Fruit fly (Drosophila melanogaster) whole organism, embryonic: ENCODE measurements around the gene Tnpo.

Experiments used
- Ada2b ChIP-seq: fragments of 200-800 bp; sonication (Bioruptor generic); IDR thresholded peaks from 2 replicates; pipeline ENCODE4 v1.3.6; 2022; ENCODE audit warnings: missing biosample characterization, missing genetic modification characterization
- CG10267 ChIP-seq: fragments of 200-800 bp; sonication (Bioruptor generic); optimal IDR thresholded peaks from 2 replicates; lab custom pipeline; 2018; ENCODE audit warnings: missing biosample characterization, mild to moderate bottlenecking, missing genetic modification characterization, moderate library complexity
- CG10959 ChIP-seq: fragments of 200-800 bp; sonication (Bioruptor generic); IDR thresholded peaks from 2 replicates; pipeline ENCODE4 v1.3.6; 2022; ENCODE audit warnings: missing biosample characterization, missing genetic modification characterization
- CG11247 ChIP-seq: fragments of 200-800 bp; sonication (Bioruptor generic); IDR thresholded peaks from 2 replicates; pipeline ENCODE4 v1.3.6; 2022; ENCODE audit warnings: missing biosample characterization, missing genetic modification characterization
- CG12236 ChIP-seq: fragments of 200-800 bp; sonication (Bioruptor generic); optimal IDR thresholded peaks from 2 replicates; lab custom pipeline; 2016; ENCODE audit warnings: missing biosample characterization, missing genetic modification characterization
- CG12744 ChIP-seq: fragments of 200-800 bp; sonication (Bioruptor generic); optimal IDR thresholded peaks from 2 replicates; lab custom pipeline; 2016; ENCODE audit warnings: missing biosample characterization, missing genetic modification characterization
- CG13775 ChIP-seq: fragments of 200-800 bp; sonication (Bioruptor generic); optimal IDR thresholded peaks from 3 replicates; lab custom pipeline; 2017; ENCODE audit warnings: missing biosample characterization, mild to moderate bottlenecking, missing genetic modification characterization
- CG15479 ChIP-seq: fragments of 200-800 bp; sonication (Bioruptor generic); optimal IDR thresholded peaks from 3 replicates; lab custom pipeline; 2019; ENCODE audit warnings: missing biosample characterization, mild to moderate bottlenecking, missing genetic modification characterization, moderate library complexity
- CG15601 ChIP-seq: fragments of 200-800 bp; sonication (Bioruptor generic); optimal IDR thresholded peaks from 3 replicates; lab custom pipeline; 2019; ENCODE audit warnings: missing biosample characterization, mild to moderate bottlenecking, missing genetic modification characterization, moderate library complexity
- CG1647 ChIP-seq: fragments of 200-800 bp; sonication (Bioruptor generic); optimal IDR thresholded peaks from 3 replicates; lab custom pipeline; 2016; ENCODE audit warnings: missing biosample characterization, missing genetic modification characterization
- CG17568 ChIP-seq: fragments of 200-800 bp; sonication (Bioruptor generic); optimal IDR thresholded peaks from 2 replicates; lab custom pipeline; 2018; ENCODE audit warnings: missing biosample characterization, mild to moderate bottlenecking, missing genetic modification characterization, moderate library complexity
- CG17912 ChIP-seq: fragments of 200-800 bp; sonication (Bioruptor generic); optimal IDR thresholded peaks from 2 replicates; lab custom pipeline; 2018; ENCODE audit warnings: missing biosample characterization, mild to moderate bottlenecking, missing genetic modification characterization
- CG18011 ChIP-seq: fragments of 200-800 bp; sonication (Bioruptor generic); optimal IDR thresholded peaks from 2 replicates; lab custom pipeline; 2017; ENCODE audit warnings: missing biosample characterization, missing genetic modification characterization, mild to moderate bottlenecking, moderate library complexity, missing genotype
- CG33557 ChIP-seq: fragments of 200-800 bp; sonication (Bioruptor generic); optimal IDR thresholded peaks from 2 replicates; lab custom pipeline; 2019; ENCODE audit warnings: missing biosample characterization, mild to moderate bottlenecking, missing genetic modification characterization, moderate library complexity
- CG3838 ChIP-seq: fragments of 200-800 bp; sonication (Bioruptor generic); optimal IDR thresholded peaks from 3 replicates; lab custom pipeline; 2016; ENCODE audit warnings: missing biosample characterization, missing genetic modification characterization
- CG6765 ChIP-seq: fragments of 200-800 bp; sonication (Bioruptor generic); optimal IDR thresholded peaks from 3 replicates; lab custom pipeline; 2017; ENCODE audit warnings: missing biosample characterization, mild to moderate bottlenecking, missing genetic modification characterization
- CG6791 ChIP-seq: fragments of 200-800 bp; sonication (Bioruptor generic); IDR thresholded peaks from 3 replicates; pipeline ENCODE4 v1.3.6; 2022; ENCODE audit warnings: missing biosample characterization, missing genetic modification characterization; ENCODE audit not compliant: partially characterized antibody
- CG7786 ChIP-seq: fragments of 200-800 bp; sonication (Bioruptor generic); optimal IDR thresholded peaks from 2 replicates; lab custom pipeline; 2016; ENCODE audit warnings: missing biosample characterization, missing genetic modification characterization
- CG7987 ChIP-seq: fragments of 200-800 bp; sonication (Bioruptor generic); optimal IDR thresholded peaks from 2 replicates; lab custom pipeline; 2018; ENCODE audit warnings: missing biosample characterization, mild to moderate bottlenecking, missing genetic modification characterization, moderate library complexity
- CG8944 ChIP-seq: fragments of 200-800 bp; sonication (Bioruptor generic); optimal IDR thresholded peaks from 3 replicates; lab custom pipeline; 2016; ENCODE audit warnings: missing biosample characterization, missing genetic modification characterization
- CG9609 ChIP-seq: fragments of 200-800 bp; sonication (Bioruptor generic); optimal IDR thresholded peaks from 3 replicates; lab custom pipeline; 2016; ENCODE audit warnings: missing biosample characterization, missing genetic modification characterization
- D ChIP-seq, 2 experiments: fragments of 200-800 bp in 1 of 2; fragments of >200 bp in 1 of 2; sonication (Bioruptor generic) in 1 of 2; optimal IDR thresholded peaks; 2 replicates in 1 of 2; 3 replicates in 1 of 2; lab custom pipeline; 2017; ENCODE audit warnings: mild to moderate bottlenecking in 1 of 2, missing biosample characterization in 1 of 2, missing genetic modification characterization in 1 of 2, missing genetic modification reagents in 1 of 2
- Dad ChIP-seq: fragments of 200-800 bp; sonication (Bioruptor generic); optimal IDR thresholded peaks from 3 replicates; lab custom pipeline; 2016; ENCODE audit warnings: missing biosample characterization, missing genetic modification characterization
- Fer3 ChIP-seq: fragments of 200-800 bp; sonication (Bioruptor generic); optimal IDR thresholded peaks from 2 replicates; lab custom pipeline; 2018; ENCODE audit warnings: missing biosample characterization, mild to moderate bottlenecking, missing genetic modification characterization, moderate library complexity
- Hmx ChIP-seq: fragments of 200-800 bp; sonication (Bioruptor generic); optimal IDR thresholded peaks from 2 replicates; lab custom pipeline; 2016; ENCODE audit warnings: missing biosample characterization, missing genetic modification characterization
- Kr ChIP-seq: fragments of 200-800 bp; sonication (Bioruptor generic); optimal IDR thresholded peaks from 2 replicates; lab custom pipeline; 2017; ENCODE audit warnings: missing biosample characterization, mild to moderate bottlenecking, missing genetic modification characterization
- Med ChIP-seq: fragments of 200-800 bp; sonication (Bioruptor generic); peaks from one replicate; lab custom pipeline; 2016; ENCODE audit warnings: missing biosample characterization, missing genetic modification characterization, mild to moderate bottlenecking, inconsistent platforms, moderate library complexity
- Ptx1 ChIP-seq: fragments of 200-800 bp; sonication (Bioruptor generic); IDR thresholded peaks from 2 replicates; pipeline ENCODE4 v1.3.6; 2022; ENCODE audit warnings: missing biosample characterization, missing genetic modification characterization
- ap ChIP-seq: fragments of 200-800 bp; sonication (Bioruptor generic); IDR thresholded peaks from 2 replicates; pipeline ENCODE4 v1.3.6; 2022; ENCODE audit warnings: missing biosample characterization, missing genetic modification characterization
- croc ChIP-seq: fragments of 200-800 bp; sonication (Bioruptor generic); conservative IDR thresholded peaks from 3 replicates; pipeline ENCODE4 v1.3.6; 2022; ENCODE audit warnings: missing biosample characterization, missing genetic modification characterization
- crp ChIP-seq, 2 experiments: fragments of 200-800 bp; sonication (Bioruptor generic); optimal IDR thresholded peaks; 2 replicates in 1 of 2; 3 replicates in 1 of 2; lab custom pipeline; 2017; ENCODE audit warnings: missing biosample characterization in 2 of 2, missing genetic modification characterization in 2 of 2, mild to moderate bottlenecking in 1 of 2, moderate library complexity in 1 of 2
- cwo ChIP-seq: fragments of 200-800 bp; sonication (Bioruptor generic); optimal IDR thresholded peaks from 3 replicates; lab custom pipeline; 2017; ENCODE audit warnings: missing biosample characterization, missing genetic modification characterization, mild to moderate bottlenecking, moderate library complexity, missing genetic modification reagents
- dm ChIP-seq: fragments of 200-800 bp; sonication (Bioruptor generic); optimal IDR thresholded peaks from 3 replicates; lab custom pipeline; 2016; ENCODE audit warnings: missing biosample characterization, missing genetic modification characterization
- ewg ChIP-seq: fragments of 200-800 bp; sonication (Bioruptor generic); optimal IDR thresholded peaks from 3 replicates; lab custom pipeline; 2017; ENCODE audit warnings: mild to moderate bottlenecking, missing biosample characterization, missing genetic modification reagents, missing genetic modification characterization
- exex ChIP-seq: fragments of 200-800 bp; sonication (Bioruptor generic); optimal IDR thresholded peaks from 4 replicates; lab custom pipeline; 2018; ENCODE audit warnings: missing biosample characterization, mild to moderate bottlenecking, missing genetic modification characterization, moderate library complexity
- fd64A ChIP-seq: fragments of 200-800 bp; sonication (Bioruptor generic); optimal IDR thresholded peaks from 3 replicates; lab custom pipeline; 2018; ENCODE audit warnings: missing biosample characterization, mild to moderate bottlenecking, missing genetic modification characterization
- gem ChIP-seq: fragments of 200-800 bp; sonication (Bioruptor generic); optimal IDR thresholded peaks from 2 replicates; lab custom pipeline; 2019; ENCODE audit warnings: missing biosample characterization, mild to moderate bottlenecking, missing genetic modification characterization, moderate library complexity
- jigr1 ChIP-seq: fragments of 200-800 bp; sonication (Bioruptor generic); IDR thresholded peaks from 3 replicates; pipeline ENCODE4 v1.3.6; 2022; ENCODE audit warnings: missing biosample characterization, missing genetic modification characterization
- lab ChIP-seq: fragments of 200-800 bp; sonication (Bioruptor generic); optimal IDR thresholded peaks from 3 replicates; lab custom pipeline; 2017; ENCODE audit warnings: missing biosample characterization, missing genetic modification characterization, mild to moderate bottlenecking, moderate library complexity, missing genetic modification reagents
- lbe ChIP-seq: fragments of 200-800 bp; sonication (Bioruptor generic); optimal IDR thresholded peaks from 2 replicates; lab custom pipeline; 2016; ENCODE audit warnings: missing biosample characterization, mild to moderate bottlenecking, missing genetic modification characterization
- luna ChIP-seq: fragments of 200-800 bp; sonication (Bioruptor generic); optimal IDR thresholded peaks from 2 replicates; lab custom pipeline; 2016; ENCODE audit warnings: missing biosample characterization, missing genetic modification characterization
- maf-S ChIP-seq: fragments of 200-800 bp; sonication (Bioruptor generic); optimal IDR thresholded peaks from 2 replicates; lab custom pipeline; 2016; ENCODE audit warnings: missing biosample characterization, missing genetic modification characterization
- nerfin-2 ChIP-seq: fragments of 200-800 bp; sonication (Bioruptor generic); IDR thresholded peaks from 2 replicates; pipeline ENCODE4 v1.3.6; 2022; ENCODE audit warnings: missing biosample characterization, missing genetic modification characterization; ENCODE audit not compliant: partially characterized antibody
- oc ChIP-seq: fragments of 200-800 bp; sonication (Bioruptor generic); optimal IDR thresholded peaks from 2 replicates; lab custom pipeline; 2018; ENCODE audit warnings: missing biosample characterization, mild to moderate bottlenecking, missing genetic modification characterization, moderate library complexity
- schlank ChIP-seq: fragments of 200-800 bp; sonication (Bioruptor generic); optimal IDR thresholded peaks from 2 replicates; lab custom pipeline; 2018; ENCODE audit warnings: missing biosample characterization, mild to moderate bottlenecking, missing genetic modification characterization
- sd ChIP-seq: fragments of 200-800 bp; sonication (Bioruptor generic); optimal IDR thresholded peaks from 3 replicates; lab custom pipeline; 2018; ENCODE audit warnings: missing biosample characterization, mild to moderate bottlenecking, missing genetic modification characterization, moderate library complexity
- sob ChIP-seq: fragments of 200-800 bp; sonication (Bioruptor generic); IDR thresholded peaks from 2 replicates; pipeline ENCODE4 v1.3.6; 2022; ENCODE audit warnings: missing biosample characterization, missing genetic modification characterization
- sqz ChIP-seq: fragments of 200-800 bp; sonication (Bioruptor generic); optimal IDR thresholded peaks from 3 replicates; lab custom pipeline; 2018; ENCODE audit warnings: missing biosample characterization, mild to moderate bottlenecking, missing genetic modification characterization

Tnpo gene

DNA sequence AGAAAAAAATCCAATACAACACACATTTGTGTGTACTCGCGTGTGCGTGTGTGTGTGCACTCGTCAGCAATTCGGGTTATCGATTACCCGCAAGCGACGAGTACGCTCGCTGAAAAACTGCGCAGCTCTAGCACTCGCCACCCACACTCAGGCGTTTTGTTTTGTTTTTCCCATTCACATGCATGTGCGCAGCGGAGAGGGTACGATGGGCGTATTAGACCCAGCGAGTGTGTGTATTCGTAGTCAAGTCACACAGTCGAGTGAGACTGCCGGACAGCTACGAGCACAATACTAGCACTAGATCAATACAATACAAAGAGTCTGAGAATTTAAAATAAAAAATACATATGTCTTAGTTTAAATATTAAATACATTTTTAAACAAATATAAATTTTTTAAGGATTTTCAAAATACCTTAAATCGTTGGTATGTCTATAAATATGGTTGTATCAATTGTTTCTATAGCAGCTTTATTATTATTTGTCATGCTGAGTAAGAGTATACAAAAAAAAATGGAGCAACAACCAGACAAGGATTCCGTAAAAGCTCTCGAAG lies 8.3 kb upstream of the Tnpo start, which contains the start of the genes D19B and CG43293 (continued):
- TF ChIP-seq CG15601 (tag; lab: Kevin White, UChicago) (peak; percentile 73), D (optimal IDR thresholded peaks at IDR 0.05; lab: Kevin White, UChicago) (peak; percentile 82), D (GFP tag; optimal IDR thresholded peaks at IDR 0.05; lab: Kevin White, UChicago) (peak; percentile 80), CG3838 (GFP tag; lab: Kevin White, UChicago) (peak; percentile 71), CG1647 (peak; percentile 83), jigr1 (GFP tag; lab: Robert Waterston, UW) (0 out of 3 replicates have a peak, but pooled peaks have one; percentile 24), Hmx (peak; percentile 48), croc (GFP tag; lab: Robert Waterston, UW) (peak; percentile 61; the same call in 2 of the 3 replicates), CG17568 (GFP tag; lab: Kevin White, UChicago) (no peak), fd64A (GFP tag; lab: Kevin White, UChicago) (peak; percentile 64), CG6765 (GFP tag; lab: Kevin White, UChicago) (peak; percentile 81), CG10959 (GFP tag; lab: Robert Waterston, UW) (peak; percentile 81), CG17912 (peak; percentile 47), Fer3 (tag; lab: Kevin White, UChicago) (peak; percentile 89), nerfin-2 (GFP tag; lab: Robert Waterston, UW) (peak; percentile 77), ewg (GFP tag; lab: Kevin White, UChicago) (peak; percentile 90), Med (GFP tag; lab: Kevin White, UChicago) (peak; percentile 99), crp (GFP tag; optimal IDR thresholded peaks at IDR 0.05; lab: Kevin White, UChicago) (peak in 1 of 2 experiments; percentile 38), Ptx1 (GFP tag; lab: Robert Waterston, UW) (peak; percentile 94), lbe (GFP tag; lab: Kevin White, UChicago) (peak; percentile 78), CG18011 (GFP tag; lab: Kevin White, UChicago) (peak; percentile 82), lab (GFP tag; lab: Kevin White, UChicago) (peak; percentile 93), CG6791 (GFP tag; lab: Robert Waterston, UW) (peak; percentile 59; the same call in 2 of the 3 replicates), CG12744 (peak; percentile 78), CG12236 (GFP tag; lab: Kevin White, UChicago) (peak; percentile 64), CG13775 (GFP tag; lab: Kevin White, UChicago) (peak; percentile 89), oc (peak; percentile 83), sqz (GFP tag; lab: Kevin White, UChicago) (no peak), Kr (GFP tag; lab: Kevin White, UChicago) (no peak), CG7786 (GFP tag; lab: Kevin White, UChicago) (peak; percentile 84), sd (peak; percentile 75), CG7987 (GFP tag; lab: Kevin White, UChicago) (peak; percentile 91), CG33557 (GFP tag; lab: Kevin White, UChicago) (peak; percentile 38), Dad (peak; percentile 80), CG9609 (peak; percentile 87), schlank (tag; lab: Kevin White, UChicago) (peak; percentile 80), CG15479 (GFP tag; lab: Kevin White, UChicago) (peak; percentile 31), dm (peak; percentile 91), CG11247 (GFP tag; lab: Robert Waterston, UW) (peak; percentile 95), Ada2b (GFP tag; lab: Robert Waterston, UW) (peak; percentile 90), maf-S (peak; percentile 78), CG10267 (peak; percentile 82), ap (GFP tag; lab: Robert Waterston, UW) (peak; percentile 69), exex (tag; lab: Kevin White, UChicago) (no peak), sob (GFP tag; lab: Robert Waterston, UW) (peak; percentile 87), CG8944 (GFP tag; lab: Kevin White, UChicago) (peak; percentile 88), gem (tag; lab: Kevin White, UChicago) (peak; percentile 90), luna (GFP tag; lab: Kevin White, UChicago) (peak; percentile 11), cwo (peak; percentile 81)
